Worm (Caenorhabditis elegans): ENCODE data around the gene eat-17.

The eat-17 gene

DNA sequence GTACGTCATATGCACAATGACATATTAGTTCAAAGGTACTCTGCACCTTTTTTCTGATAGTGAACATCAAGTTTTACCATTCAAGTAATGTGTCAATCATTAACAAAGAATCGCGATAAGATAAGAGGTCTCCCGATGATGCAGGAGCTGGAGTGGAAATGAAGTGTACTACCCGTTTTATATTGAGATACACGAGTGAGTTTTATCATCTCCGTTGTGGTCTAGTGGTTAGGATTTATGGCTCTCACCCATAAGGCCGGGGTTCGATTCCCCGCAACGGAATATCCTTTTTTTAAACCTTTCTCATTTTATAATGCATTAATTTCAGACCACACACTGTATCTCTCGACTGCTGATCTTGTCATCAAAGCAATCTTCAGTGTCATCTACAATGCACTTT is 38.7 kb downstream of the eat-17 start (continued):
- no peak for TF ChIP-seq ceh-91 (GFP tag; IDR thresholded peaks at IDR 0.05)
- TF ChIP-seq snpc-1.3 (tag; optimal IDR thresholded peaks at IDR 0.05; ENCODE audit: insufficient read depth): peak; percentile 64
- no peak for TF ChIP-seq egl-18 (GFP tag; IDR thresholded peaks at IDR 0.05)
- TF ChIP-seq lin-26 (GFP tag; IDR thresholded peaks at IDR 0.05): peak; percentile 85
- TF ChIP-seq egl-44 (GFP tag; IDR thresholded peaks at IDR 0.05): 0 out of 2 replicates have a peak, but pooled peaks have one; percentile 38
- TF ChIP-seq lir-1 (GFP tag; conservative IDR thresholded peaks at IDR 0.05): 0 out of 2 replicates have a peak, but pooled peaks have one; percentile 7

DNA sequence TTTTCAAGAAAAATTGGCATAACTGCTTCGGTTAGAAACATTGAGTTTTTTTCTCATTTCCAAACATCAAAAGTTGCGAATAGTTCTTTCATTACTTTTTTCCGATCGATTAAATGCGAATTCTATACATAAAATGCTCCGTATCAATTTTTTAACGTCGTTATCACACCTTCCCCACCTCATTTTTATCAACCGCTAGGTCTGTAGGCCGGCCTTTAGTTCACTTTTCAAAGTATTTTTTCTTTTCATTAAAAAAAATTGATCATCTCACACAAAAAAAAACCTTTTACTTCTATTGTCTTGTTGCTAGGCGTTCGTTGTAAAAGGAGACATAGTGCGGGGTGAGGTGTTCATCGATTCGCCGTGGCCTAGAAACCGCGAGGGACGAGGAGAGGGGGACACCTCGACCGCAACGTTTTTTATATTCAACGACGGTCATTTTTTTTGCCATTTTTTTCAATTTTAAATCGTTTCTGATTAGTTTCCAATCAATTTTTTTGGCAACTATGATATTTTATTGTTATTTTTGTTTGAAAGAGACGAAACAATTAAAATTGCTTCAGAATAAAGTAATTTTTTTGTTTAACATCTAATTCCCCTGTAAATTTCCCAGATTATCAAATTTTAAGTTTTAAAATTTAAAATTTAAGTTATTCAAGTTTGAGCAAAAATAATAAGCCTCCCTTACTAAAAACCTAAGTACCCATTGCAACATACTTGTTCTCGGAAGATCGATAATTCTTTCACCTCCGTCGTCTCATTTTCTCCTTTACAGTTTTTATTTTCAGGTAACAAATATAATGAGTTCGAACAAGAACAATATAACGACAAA is 40.6 kb downstream of the eat-17 start, which contains the start of gene sur-7:
Gene sur-7, plus strand, starts transcription at position 782 of the 832 bp plus-strand sequence.
- TF ChIP-seq Y95B8A.8 (GFP tag; IDR thresholded peaks at IDR 0.05) (no peak), mel-28 (tag; optimal IDR thresholded peaks at IDR 0.05; ENCODE audit: borderline replicate concordance) (no peak), hsf-1 (GFP tag; IDR thresholded peaks at IDR 0.05) (no peak), hmg-1.2 (GFP tag; IDR thresholded peaks at IDR 0.05) (no peak), lsl-1 (GFP tag; optimal IDR thresholded peaks at IDR 0.05) (no peak), mcd-1 (GFP tag; IDR thresholded peaks at IDR 0.05) (0 out of 2 replicates have a peak, but pooled peaks have one; percentile 20), B0019.2 (GFP tag; conservative IDR thresholded peaks at IDR 0.05) (no peak), hlh-12 (tag; optimal IDR thresholded peaks at IDR 0.05) (no peak), nhr-80 (tag; optimal IDR thresholded peaks at IDR 0.05) (peak; percentile 49), attf-3 (GFP tag; conservative IDR thresholded peaks at IDR 0.05) (no peak), ceh-100 (GFP tag; IDR thresholded peaks at IDR 0.05) (no peak), snpc-4 (GFP tag; optimal IDR thresholded peaks at IDR 0.05) (no peak), snpc-4 (tag; optimal IDR thresholded peaks at IDR 0.05) (no peak), ama-1 (optimal IDR thresholded peaks at IDR 0.05) (no peak), ama-1 (GFP tag; optimal IDR thresholded peaks at IDR 0.05) (no peak), zfh-2 (GFP tag; conservative IDR thresholded peaks at IDR 0.05) (no peak), hlh-26 (GFP tag; conservative IDR thresholded peaks at IDR 0.05) (no peak), madf-8 (GFP tag; conservative IDR thresholded peaks at IDR 0.05) (no peak), lir-1 (GFP tag; conservative IDR thresholded peaks at IDR 0.05) (no peak), nfya-2 (GFP tag; IDR thresholded peaks at IDR 0.05) (no peak)

DNA sequence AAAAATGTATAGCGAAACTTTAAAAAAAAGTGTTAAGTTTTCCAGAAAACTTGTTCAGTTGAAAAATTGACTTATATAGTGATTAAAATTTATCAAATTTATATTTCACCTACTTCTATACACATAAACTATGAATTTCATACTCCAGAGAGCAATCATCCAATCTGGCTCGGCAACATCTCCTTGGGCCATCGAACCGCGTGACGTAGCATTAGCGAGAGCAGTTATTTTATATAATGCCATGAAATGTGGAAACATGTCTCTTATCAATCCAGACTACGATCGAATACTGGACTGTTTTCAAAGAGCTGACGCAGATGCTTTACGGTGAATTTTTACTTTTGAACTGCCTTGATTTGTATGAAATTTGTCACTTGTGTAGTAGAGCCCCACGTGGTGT is 47.2 kb downstream of the eat-17 start:
- TF ChIP-seq ztf-6 (GFP tag; IDR thresholded peaks at IDR 0.05) (no peak), zfh-2 (GFP tag; conservative IDR thresholded peaks at IDR 0.05) (no peak), K11D2.4 (GFP tag; IDR thresholded peaks at IDR 0.05) (no peak), F49E8.2 (tag; optimal IDR thresholded peaks at IDR 0.05; ENCODE audit: insufficient read depth) (no peak), lin-35 (GFP tag; optimal IDR thresholded peaks at IDR 0.05) (no peak), mes-4 (tag; optimal IDR thresholded peaks at IDR 0.05) (no peak), attf-5 (GFP tag; optimal IDR thresholded peaks at IDR 0.05) (no peak), atf-7 (tag; optimal IDR thresholded peaks at IDR 0.05) (no peak), ztf-22 (GFP tag; optimal IDR thresholded peaks at IDR 0.05) (no peak)

DNA sequence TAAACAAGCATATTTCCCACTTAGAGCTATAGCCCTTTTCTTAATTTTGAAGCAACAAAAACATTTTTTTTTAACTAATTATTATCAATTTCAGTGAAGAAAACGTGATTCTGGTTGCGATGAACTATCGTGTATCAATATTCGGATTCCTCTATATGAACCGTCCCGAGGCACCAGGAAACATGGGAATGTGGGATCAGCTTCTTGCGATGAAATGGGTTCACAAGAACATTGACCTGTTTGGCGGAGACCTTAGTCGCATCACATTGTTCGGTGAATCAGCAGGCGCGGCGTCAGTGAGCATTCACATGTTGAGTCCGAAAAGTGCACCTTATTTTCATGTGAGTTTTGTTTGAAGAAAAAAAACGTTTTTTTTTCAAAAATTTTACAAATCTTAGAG is 47.7 kb downstream of the eat-17 start:
- no peak for TF ChIP-seq C17E4.6 (GFP tag; IDR thresholded peaks at IDR 0.05)
- TF ChIP-seq rec-8 (tag; optimal IDR thresholded peaks at IDR 0.05): no peak
- no peak for TF ChIP-seq bed-1 (GFP tag; IDR thresholded peaks at IDR 0.05)
- no peak for TF ChIP-seq ama-1 (optimal IDR thresholded peaks at IDR 0.05)
- no peak for TF ChIP-seq ama-1 (GFP tag; optimal IDR thresholded peaks at IDR 0.05)
- TF ChIP-seq nfyb-1 (GFP tag; IDR thresholded peaks at IDR 0.05): no peak
- TF ChIP-seq tlf-1 (GFP tag; optimal IDR thresholded peaks at IDR 0.05): no peak
- TF ChIP-seq akir-1 (GFP tag; optimal IDR thresholded peaks at IDR 0.05): no peak
- TF ChIP-seq ztf-3 (GFP tag; optimal IDR thresholded peaks at IDR 0.05): no peak
- no peak for TF ChIP-seq ztf-18 (tag; optimal IDR thresholded peaks at IDR 0.05)
- TF ChIP-seq let-526 (GFP tag; IDR thresholded peaks at IDR 0.05): no peak
- TF ChIP-seq F39B2.1 (GFP tag; IDR thresholded peaks at IDR 0.05): no peak
